Fruit fly (Drosophila melanogaster): ENCODE data around the gene CG31522.

The CG31522 gene

dm6 chr3R:4394117-4394516 is 68.6 kb downstream of the CG31522 start, which contains the start of gene CG34112:
CG34112 (minus strand) TSS chr3R:4394259.
- TF ChIP-seq CG1620 (GFP tag; optimal IDR thresholded peaks at IDR 0.05) (no peak), CG14711 (tag; optimal IDR thresholded peaks at IDR 0.05) (no peak), pad (GFP tag; optimal IDR thresholded peaks at IDR 0.05) (no peak), Hr96 (GFP tag; optimal IDR thresholded peaks at IDR 0.05) (no peak), kay (GFP tag; ENCODE audit: borderline replicate concordance) (no peak), Clk (GFP tag; optimal IDR thresholded peaks at IDR 0.05) (no peak), CG12768 (GFP tag; optimal IDR thresholded peaks at IDR 0.05) (no peak), CG5204 (GFP tag; optimal IDR thresholded peaks at IDR 0.05) (no peak), cic (GFP tag; optimal IDR thresholded peaks at IDR 0.05) (no peak), Mnt (GFP tag; optimal IDR thresholded peaks at IDR 0.05) (peak; percentile 52), tj (GFP tag; optimal IDR thresholded peaks at IDR 0.05) (peak; percentile 15), CG7101 (tag; optimal IDR thresholded peaks at IDR 0.05) (no peak), cnc (optimal IDR thresholded peaks at IDR 0.05) (no peak), toe (GFP tag; optimal IDR thresholded peaks at IDR 0.05) (no peak), CG33017 (tag; optimal IDR thresholded peaks at IDR 0.05) (no peak), Crg-1 (GFP tag; optimal IDR thresholded peaks at IDR 0.05) (no peak)

Data from whole organism, adult.